Worm (Caenorhabditis elegans) whole organism, L1 larva: ENCODE results near the gene R02D3.8.
"Not testable (repeated sequence)": the region's sequence is repeated elsewhere in the genome, so short reads cannot be mapped to it uniquely, and the experiment has no call there.

ENCODE experiments used
- F16B12.6 ChIP-seq: fragments of 150-350 bp; optimal IDR thresholded peaks from 2 replicates; lab custom pipeline; 2014; ENCODE audit warnings: missing biosample characterization, missing genetic modification characterization
- Y116A8C.19 ChIP-seq: sonication (generic microtip); optimal IDR thresholded peaks from 2 replicates; lab custom pipeline; 2016; ENCODE audit warnings: missing compliant biosample characterization, missing genetic modification characterization, borderline replicate concordance
- aly-2 ChIP-seq: fragments of 150-350 bp; optimal IDR thresholded peaks from 2 replicates; lab custom pipeline; 2014; ENCODE audit warnings: missing biosample characterization, missing genetic modification characterization
- ama-1 ChIP-seq: fragments of 150-350 bp; optimal IDR thresholded peaks from 2 replicates; lab custom pipeline; 2014
- ceh-63 ChIP-seq: fragments of 200-800 bp; sonication (Bioruptor generic); optimal IDR thresholded peaks from 2 replicates; lab custom pipeline; 2018; ENCODE audit warnings: mild to moderate bottlenecking, missing genetic modification characterization, missing compliant biosample characterization
- ceh-8 ChIP-seq: fragments of 200-800 bp; sonication (Bioruptor generic); optimal IDR thresholded peaks from 2 replicates; lab custom pipeline; 2018; ENCODE audit warnings: mild to moderate bottlenecking, missing genetic modification characterization, moderate library complexity, missing compliant biosample characterization
- ceh-82 ChIP-seq, 3 experiments: fragments of 150-350 bp in 1 of 3; sonication (generic microtip) in 2 of 3; optimal IDR thresholded peaks; 2 replicates each; lab custom pipeline; 2014 to 2017; ENCODE audit warnings: missing biosample characterization in 3 of 3, missing genetic modification characterization in 3 of 3
- ceh-88 ChIP-seq: fragments of 200-800 bp; sonication (Bioruptor generic); IDR thresholded peaks from 2 replicates; pipeline ENCODE4 v1.3.6; 2022; ENCODE audit warnings: missing genetic modification characterization, missing compliant biosample characterization
- dpl-1 ChIP-seq, 3 experiments: fragments of 150-350 bp in 2 of 3; sonication (generic microtip) in 1 of 3; optimal IDR thresholded peaks; 2 replicates each; lab custom pipeline; 2014 to 2017; ENCODE audit warnings: missing biosample characterization in 3 of 3, missing genetic modification characterization in 3 of 3, missing genetic modification reagents in 3 of 3
- dsc-1 ChIP-seq: sonication (generic microtip); optimal IDR thresholded peaks from 2 replicates; lab custom pipeline; 2016; ENCODE audit warnings: mild to moderate bottlenecking, missing genetic modification characterization, missing compliant biosample characterization
- efl-1 ChIP-seq, 4 experiments: fragments of 150-350 bp; optimal IDR thresholded peaks in 3 of 4; peaks in 1 of 4; 1 replicate in 1 of 4; 2 replicates in 3 of 4; lab custom pipeline; 2014; ENCODE audit warnings: missing biosample characterization in 2 of 4, missing genetic modification characterization in 2 of 4, missing genetic modification reagents in 2 of 4
- egl-13 ChIP-seq: sonication (generic microtip); optimal IDR thresholded peaks from 2 replicates; lab custom pipeline; 2016; ENCODE audit warnings: missing genotype, missing genetic modification reagents, missing genetic modification characterization, missing compliant biosample characterization
- egl-27 ChIP-seq, 2 experiments: fragments of 150-350 bp in 1 of 2; sonication (generic microtip); optimal IDR thresholded peaks; 3 replicates each; lab custom pipeline; 2017 to 2018; ENCODE audit warnings: missing biosample characterization in 2 of 2, missing genetic modification characterization in 2 of 2, missing genetic modification reagents in 2 of 2
- fkh-8 ChIP-seq: sonication (generic microtip); optimal IDR thresholded peaks from 2 replicates; lab custom pipeline; 2016; ENCODE audit warnings: mild to moderate bottlenecking, missing genetic modification characterization, missing compliant biosample characterization
- fos-1 ChIP-seq: fragments of 150-350 bp; optimal IDR thresholded peaks from 2 replicates; lab custom pipeline; 2014; ENCODE audit warnings: missing biosample characterization, missing genetic modification characterization
- grh-1 ChIP-seq: fragments of 200-800 bp; sonication (Bioruptor generic); IDR thresholded peaks from 2 replicates; pipeline ENCODE4 v1.3.6; 2022; ENCODE audit warnings: missing genetic modification reagents, missing genetic modification characterization, missing compliant biosample characterization
- irx-1 ChIP-seq: sonication (generic microtip); optimal IDR thresholded peaks from 2 replicates; lab custom pipeline; 2016; ENCODE audit warnings: missing genetic modification characterization, missing compliant biosample characterization
- lin-14 ChIP-seq: fragments of 200-800 bp; sonication (Bioruptor generic); optimal IDR thresholded peaks from 2 replicates; lab custom pipeline; 2018; ENCODE audit warnings: mild to moderate bottlenecking, missing genetic modification characterization, moderate library complexity, missing compliant biosample characterization
- lin-39 ChIP-seq: fragments of 150-350 bp; optimal IDR thresholded peaks from 2 replicates; lab custom pipeline; 2014; ENCODE audit warnings: missing biosample characterization, missing genetic modification reagents, missing genetic modification characterization
- lir-3 ChIP-seq: sonication (generic microtip); optimal IDR thresholded peaks from 2 replicates; lab custom pipeline; 2016; ENCODE audit warnings: mild to moderate bottlenecking, missing genetic modification characterization, moderate library complexity, missing compliant biosample characterization; ENCODE audit not compliant: poor library complexity
- lsy-2 ChIP-seq, 2 experiments: fragments of 150-350 bp; optimal IDR thresholded peaks; 2 replicates each; lab custom pipeline; 2014; ENCODE audit warnings: missing biosample characterization in 2 of 2, missing genetic modification characterization in 2 of 2
- mab-9 ChIP-seq: fragments of 200-800 bp; sonication (Bioruptor generic); IDR thresholded peaks from 2 replicates; pipeline ENCODE4 v1.3.6; 2022; ENCODE audit warnings: missing genetic modification reagents, missing genetic modification characterization, missing compliant biosample characterization
- mef-2 ChIP-seq: fragments of 150-350 bp; optimal IDR thresholded peaks from 2 replicates; lab custom pipeline; 2014; ENCODE audit warnings: missing biosample characterization, missing genetic modification characterization
- mep-1 ChIP-seq: fragments of 150-350 bp; optimal IDR thresholded peaks from 2 replicates; lab custom pipeline; 2014; ENCODE audit warnings: missing biosample characterization, missing genetic modification characterization
- nhr-11 ChIP-seq: fragments of 150-350 bp; optimal IDR thresholded peaks from 2 replicates; lab custom pipeline; 2014; ENCODE audit warnings: missing biosample characterization, missing genetic modification characterization
- nhr-20 ChIP-seq: sonication (generic microtip); optimal IDR thresholded peaks from 2 replicates; lab custom pipeline; 2016; ENCODE audit warnings: mild to moderate bottlenecking, missing genetic modification characterization, missing compliant biosample characterization
- nhr-237 ChIP-seq: fragments of 150-350 bp; optimal IDR thresholded peaks from 2 replicates; lab custom pipeline; 2014; ENCODE audit warnings: missing biosample characterization, missing genetic modification characterization
- nhr-28 ChIP-seq: fragments of 150-350 bp; optimal IDR thresholded peaks from 2 replicates; lab custom pipeline; 2014; ENCODE audit warnings: missing biosample characterization, missing genetic modification characterization
- nhr-77 ChIP-seq: fragments of 150-350 bp; optimal IDR thresholded peaks from 2 replicates; lab custom pipeline; 2014; ENCODE audit warnings: missing biosample characterization, missing genetic modification characterization
- pax-3 ChIP-seq: fragments of 200-800 bp; sonication (Bioruptor generic); optimal IDR thresholded peaks from 2 replicates; lab custom pipeline; 2018; ENCODE audit warnings: mild to moderate bottlenecking, missing genetic modification characterization, moderate library complexity, missing compliant biosample characterization
- pqm-1 ChIP-seq: sonication (generic microtip); optimal IDR thresholded peaks from 3 replicates; lab custom pipeline; 2017; ENCODE audit warnings: missing biosample characterization, missing genetic modification characterization
- snu-23 ChIP-seq: sonication (generic microtip); optimal IDR thresholded peaks from 2 replicates; lab custom pipeline; 2016; ENCODE audit warnings: missing genetic modification characterization, missing compliant biosample characterization
- sox-4 ChIP-seq: sonication (generic microtip); optimal IDR thresholded peaks from 2 replicates; lab custom pipeline; 2016; ENCODE audit warnings: missing genetic modification characterization, missing compliant biosample characterization
- sptf-1 ChIP-seq: fragments of 150-350 bp; optimal IDR thresholded peaks from 2 replicates; lab custom pipeline; 2014; ENCODE audit warnings: missing biosample characterization, missing genetic modification characterization
- unc-86 ChIP-seq: sonication (generic microtip); optimal IDR thresholded peaks from 2 replicates; lab custom pipeline; 2016; ENCODE audit warnings: missing genetic modification characterization, missing compliant biosample characterization
- vab-15 ChIP-seq: sonication (generic microtip); optimal IDR thresholded peaks from 2 replicates; lab custom pipeline; 2017; ENCODE audit warnings: missing genotype, mild to moderate bottlenecking, missing genetic modification characterization, missing compliant biosample characterization
- zip-4 ChIP-seq: fragments of 200-800 bp; sonication (Bioruptor generic); optimal IDR thresholded peaks from 2 replicates; lab custom pipeline; 2018; ENCODE audit warnings: mild to moderate bottlenecking, missing genetic modification characterization, moderate library complexity, missing compliant biosample characterization
- ztf-4 ChIP-seq: fragments of 150-350 bp; optimal IDR thresholded peaks from 2 replicates; lab custom pipeline; 2014; ENCODE audit warnings: missing biosample characterization, missing genetic modification characterization

The R02D3.8 gene

DNA sequence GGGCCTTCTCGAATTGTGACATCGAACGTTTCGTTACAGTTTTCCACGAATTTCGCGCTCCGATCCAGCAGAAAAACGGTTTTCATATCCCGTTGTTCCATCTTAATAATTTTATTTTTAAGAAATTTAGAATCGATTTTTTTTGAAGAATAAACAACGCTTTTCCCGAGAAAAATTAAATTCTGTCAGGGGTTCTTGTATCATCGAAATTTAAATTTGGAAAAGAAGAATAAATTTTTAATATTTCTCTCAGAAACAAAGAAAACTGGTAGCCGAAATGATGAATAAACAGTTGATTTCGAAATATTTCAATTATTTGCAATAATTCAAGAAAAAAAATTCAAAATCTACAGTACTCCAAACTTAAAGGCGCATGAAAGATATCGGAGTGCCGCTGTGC lies 19.7 kb downstream of the R02D3.8 start, which contains the start of gene ints-13:
ints-13 (minus strand) TSS at position 101 of the 400 bp plus-strand sequence.
- TF ChIP-seq ceh-82 (tag; optimal IDR thresholded peaks at IDR 0.05; lab: Kevin White, UChicago) (no peak), mab-9 (GFP tag; lab: Robert Waterston, UW) (no peak), sox-4 (tag; lab: Kevin White, UChicago) (no peak), ceh-8 (GFP tag; lab: Kevin White, UChicago) (no peak), fos-1 (tag; lab: Kevin White, UChicago) (no peak), lir-3 (tag; lab: Kevin White, UChicago) (no peak), sptf-1 (tag; lab: Kevin White, UChicago) (no peak), mef-2 (no peak), fkh-8 (no peak), ceh-63 (no peak), irx-1 (no peak), egl-13 (tag; lab: Kevin White, UChicago) (no peak), F16B12.6 (tag; lab: Kevin White, UChicago) (no peak), dpl-1 (GFP tag; optimal IDR thresholded peaks at IDR 0.05; lab: Kevin White, UChicago) (no peak), nhr-237 (tag; lab: Kevin White, UChicago) (no peak), lin-39 (tag; lab: Kevin White, UChicago) (no peak), Y116A8C.19 (tag; lab: Kevin White, UChicago) (no peak), vab-15 (tag; lab: Kevin White, UChicago) (no peak), snu-23 (GFP tag; lab: Kevin White, UChicago) (no peak)

DNA sequence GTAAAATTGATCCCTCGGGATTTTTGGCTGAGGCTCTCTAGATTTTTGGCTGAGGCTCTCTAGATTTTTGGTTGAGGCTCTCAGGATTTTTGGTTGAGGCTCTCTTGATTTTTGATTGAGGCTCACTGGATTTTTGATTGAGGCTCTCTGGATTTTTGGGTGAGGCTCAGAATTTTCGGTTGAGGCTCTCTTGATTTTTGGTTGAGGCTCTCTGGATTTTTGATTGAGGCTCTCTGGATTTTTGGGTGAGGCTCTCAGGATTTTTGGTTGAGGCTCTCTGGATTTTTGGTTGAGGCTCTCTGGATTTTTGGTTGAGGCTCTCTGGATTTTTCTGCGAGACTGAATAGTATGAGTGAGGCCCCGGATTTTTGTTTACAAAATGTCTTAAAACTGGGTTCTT lies 20.9 kb downstream of the R02D3.8 start:
- no peak for TF ChIP-seq ama-1
- TF ChIP-seq ztf-4 (tag; lab: Kevin White, UChicago) = no peak
- TF ChIP-seq lsy-2 (tag; optimal IDR thresholded peaks at IDR 0.05; lab: Kevin White, UChicago) = no peak
- no peak for TF ChIP-seq ceh-88 (GFP tag; lab: Robert Waterston, UW)
- no peak for TF ChIP-seq Y116A8C.19 (tag; lab: Kevin White, UChicago)
- TF ChIP-seq nhr-11 = no peak
- TF ChIP-seq mep-1 (tag; lab: Kevin White, UChicago) = no peak
- TF ChIP-seq pqm-1 (tag; lab: Kevin White, UChicago) = no peak
- TF ChIP-seq, all 84 proteins: peak for 0

DNA sequence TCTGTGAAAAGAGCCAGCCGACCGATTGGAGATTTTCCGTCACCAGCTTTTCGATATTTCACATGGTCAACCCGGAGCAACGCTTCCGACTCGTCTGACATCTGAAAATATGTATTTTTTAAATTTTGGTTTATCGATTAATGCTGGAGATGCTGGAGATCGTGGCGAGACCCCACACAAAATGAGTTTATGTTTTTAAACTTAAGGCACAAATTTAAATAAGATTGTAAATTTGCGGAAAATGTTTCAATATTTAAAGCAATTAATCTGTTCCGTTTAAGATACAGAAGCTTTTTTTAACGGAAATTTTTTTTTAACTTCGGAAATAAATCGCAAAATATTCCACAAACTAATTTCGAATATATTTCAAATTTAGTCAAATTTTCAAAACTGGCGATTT lies 25.3 kb downstream of the R02D3.8 start, which contains the start of gene gtf-2H1:
gtf-2H1 (minus strand) TSS at position 101 of the 400 bp plus-strand sequence.
- TF ChIP-seq nhr-77 (tag; lab: Kevin White, UChicago) (no peak), nhr-20 (tag; lab: Kevin White, UChicago) (no peak), grh-1 (no peak), zip-4 (no peak), mab-9 (GFP tag; lab: Robert Waterston, UW) (no peak), unc-86 (no peak), lin-14 (GFP tag; lab: Kevin White, UChicago) (no peak), egl-27 (tag; optimal IDR thresholded peaks at IDR 0.05; lab: Kevin White, UChicago) (no peak)

DNA sequence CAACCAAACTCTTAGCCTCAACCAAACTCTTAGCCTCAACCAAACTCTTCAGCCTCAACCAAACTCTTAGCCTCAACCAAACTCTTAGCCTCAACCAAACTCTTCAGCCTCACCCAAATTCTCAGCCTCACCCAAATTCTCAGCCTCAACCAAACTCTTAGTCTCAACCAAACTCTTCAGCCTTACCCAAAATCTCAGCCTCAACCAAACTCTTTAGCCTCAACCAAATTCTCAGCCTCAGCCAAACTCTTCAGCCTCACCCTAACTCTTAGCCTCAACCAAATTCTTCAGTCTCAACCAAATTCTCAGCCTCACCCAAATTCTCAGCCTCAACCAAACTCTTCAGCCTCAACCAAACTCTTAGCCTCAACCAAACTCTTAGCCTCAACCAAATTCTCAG lies 26.3 kb downstream of the R02D3.8 start:
- TF ChIP-seq efl-1 (optimal IDR thresholded peaks at IDR 0.05; lab: Kevin White, UChicago) = not testable (repeated sequence)
- TF ChIP-seq efl-1 (GFP tag; optimal IDR thresholded peaks at IDR 0.05 in 1 of 2; lab: Kevin White, UChicago) = peak in 1 of 2 experiments; percentile 17

DNA sequence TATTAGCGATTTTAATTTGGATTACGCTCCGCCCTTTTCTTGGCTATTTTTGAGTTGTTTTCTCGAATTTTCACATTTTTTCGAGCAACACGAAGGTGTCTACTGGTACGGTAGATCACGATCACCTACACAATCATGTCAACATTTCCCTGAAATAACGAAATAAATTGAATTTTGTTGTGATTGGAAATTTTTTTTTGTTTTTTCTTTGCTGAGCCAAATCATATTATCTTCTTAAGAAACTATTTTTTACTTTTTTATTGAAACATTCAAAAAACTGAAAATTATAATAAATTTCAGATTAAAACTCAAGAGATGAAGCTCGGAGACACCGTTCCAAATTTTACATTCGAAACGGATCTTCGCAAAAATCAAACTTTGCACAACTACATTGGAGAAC lies 38.8 kb downstream of the R02D3.8 start, which contains the start of gene prdx-6:
prdx-6 (plus strand) TSS at position 301 of the 400 bp plus-strand sequence.
- no peak for TF ChIP-seq aly-2
- TF ChIP-seq dsc-1 = no peak
- no peak for TF ChIP-seq irx-1
- no peak for TF ChIP-seq nhr-28 (tag; lab: Kevin White, UChicago)
- no peak for TF ChIP-seq pax-3 (tag; lab: Kevin White, UChicago)
